Fruit fly (Drosophila melanogaster): ENCODE results near the gene CG13457.

Gene CG13457

dm6 chr3L:15143108-15143507, 11.9 kb upstream of the CG13457 start:
- TF ChIP-seq brk (GFP tag; optimal IDR thresholded peaks at IDR 0.05) (no peak), CG9705 (GFP tag; optimal IDR thresholded peaks at IDR 0.05) (peak; percentile 11), HLH106 (tag; optimal IDR thresholded peaks at IDR 0.05) (peak; percentile 2)

dm6 chr3L:15142004-15142890, 11.1 kb upstream of the CG13457 start, which contains the start of gene Pdi:
TSS of gene Pdi (minus strand) at chr3L:15142840.
- TF ChIP-seq Hnf4 (GFP tag; optimal IDR thresholded peaks at IDR 0.05): peak; percentile 68
- peak; percentile 26 for TF ChIP-seq HLH106 (tag; optimal IDR thresholded peaks at IDR 0.05)
- peak in 1 of 2 experiments; percentile 32 for TF ChIP-seq dl (GFP tag; optimal IDR thresholded peaks at IDR 0.05; ENCODE audit: insufficient read depth in 1 of 2, partially characterized antibody in 2 of 2)
- peak; percentile 20 for TF ChIP-seq Sp1 (GFP tag; optimal IDR thresholded peaks at IDR 0.05)
- TF ChIP-seq Vsx2 (GFP tag; optimal IDR thresholded peaks at IDR 0.05; ENCODE audit: partially characterized antibody): no peak
- TF ChIP-seq CG32264 (GFP tag; optimal IDR thresholded peaks at IDR 0.05): no peak
- peak; percentile 21 for TF ChIP-seq fru (GFP tag; optimal IDR thresholded peaks at IDR 0.05)
- TF ChIP-seq CrebA (GFP tag; optimal IDR thresholded peaks at IDR 0.05; ENCODE audit: borderline replicate concordance): peak; percentile 98
- no peak for TF ChIP-seq Hr78 (GFP tag; optimal IDR thresholded peaks at IDR 0.05)
- peak; percentile 9 for TF ChIP-seq Jra (GFP tag; optimal IDR thresholded peaks at IDR 0.05)
- peak; percentile 45 for TF ChIP-seq br (GFP tag; optimal IDR thresholded peaks at IDR 0.05)
- TF ChIP-seq GATAd (GFP tag; optimal IDR thresholded peaks at IDR 0.05): no peak
- peak in 1 of 2 experiments; percentile 36 for TF ChIP-seq foxo (GFP tag; optimal IDR thresholded peaks at IDR 0.05)
- peak; percentile 84 for TF ChIP-seq Hr83 (GFP tag; optimal IDR thresholded peaks at IDR 0.05; ENCODE audit: poor library complexity, severe bottlenecking)
- peak; percentile 43 for TF ChIP-seq rgr (GFP tag; optimal IDR thresholded peaks at IDR 0.05)
- TF ChIP-seq h (GFP tag; optimal IDR thresholded peaks at IDR 0.05): peak; percentile 47
- TF ChIP-seq Dif (GFP tag; optimal IDR thresholded peaks at IDR 0.05; ENCODE audit: partially characterized antibody): peak; percentile 57
- no peak for TF ChIP-seq brk (GFP tag; optimal IDR thresholded peaks at IDR 0.05)
- peak; percentile 12 for TF ChIP-seq woc (GFP tag; optimal IDR thresholded peaks at IDR 0.05)
- TF ChIP-seq Rel (GFP tag; optimal IDR thresholded peaks at IDR 0.05): no peak
- TF ChIP-seq Rel (tag; optimal IDR thresholded peaks at IDR 0.05): peak; percentile 69
- peak; percentile 10 for TF ChIP-seq ey (GFP tag; optimal IDR thresholded peaks at IDR 0.05)
- TF ChIP-seq jim (GFP tag; optimal IDR thresholded peaks at IDR 0.05): peak; percentile 50

- TF ChIP-seq Mio (GFP tag; optimal IDR thresholded peaks at IDR 0.05) (no peak), pan (optimal IDR thresholded peaks at IDR 0.05) (no peak), foxo (GFP tag; optimal IDR thresholded peaks at IDR 0.05) (peak in 1 of 2 experiments; percentile 28), h (GFP tag; optimal IDR thresholded peaks at IDR 0.05) (peak; percentile 30), Hnf4 (GFP tag; optimal IDR thresholded peaks at IDR 0.05) (no peak), woc (GFP tag; optimal IDR thresholded peaks at IDR 0.05) (peak; percentile 5), ey (GFP tag; optimal IDR thresholded peaks at IDR 0.05) (no peak), sage (GFP tag; optimal IDR thresholded peaks at IDR 0.05) (no peak), Hr78 (GFP tag; optimal IDR thresholded peaks at IDR 0.05) (no peak), Abd-B (GFP tag; optimal IDR thresholded peaks at IDR 0.05) (no peak), Dfd (GFP tag; optimal IDR thresholded peaks at IDR 0.05) (no peak), dmrt93B (GFP tag; optimal IDR thresholded peaks at IDR 0.05) (no peak), CrebA (GFP tag; optimal IDR thresholded peaks at IDR 0.05; ENCODE audit: borderline replicate concordance) (no peak), Vsx2 (GFP tag; optimal IDR thresholded peaks at IDR 0.05; ENCODE audit: partially characterized antibody) (no peak), Hr83 (GFP tag; optimal IDR thresholded peaks at IDR 0.05; ENCODE audit: poor library complexity, severe bottlenecking) (no peak), Sp1 (GFP tag; optimal IDR thresholded peaks at IDR 0.05) (peak; percentile 15), OdsH (GFP tag; optimal IDR thresholded peaks at IDR 0.05) (no peak), CG32264 (GFP tag; optimal IDR thresholded peaks at IDR 0.05) (no peak), N (GFP tag; optimal IDR thresholded peaks at IDR 0.05) (no peak), jim (GFP tag; optimal IDR thresholded peaks at IDR 0.05) (no peak), dsf (GFP tag; optimal IDR thresholded peaks at IDR 0.05; ENCODE audit: borderline replicate concordance) (no peak), psq (GFP tag; optimal IDR thresholded peaks at IDR 0.05) (no peak), lola (GFP tag; optimal IDR thresholded peaks at IDR 0.05) (no peak), CG9705 (GFP tag; optimal IDR thresholded peaks at IDR 0.05) (no peak), HLH106 (tag; optimal IDR thresholded peaks at IDR 0.05) (peak; percentile 31), usp (GFP tag; optimal IDR thresholded peaks at IDR 0.05) (no peak), br (GFP tag; optimal IDR thresholded peaks at IDR 0.05) (peak; percentile 3), GATAd (GFP tag; optimal IDR thresholded peaks at IDR 0.05) (no peak), Jra (GFP tag; optimal IDR thresholded peaks at IDR 0.05) (peak; percentile 32), dl (GFP tag; optimal IDR thresholded peaks at IDR 0.05; ENCODE audit: insufficient read depth in 1 of 2, partially characterized antibody in 2 of 2) (peak; percentile 6 to 43), rgr (GFP tag; optimal IDR thresholded peaks at IDR 0.05) (peak; percentile 43), fru (GFP tag; optimal IDR thresholded peaks at IDR 0.05) (peak; percentile 16), sv (GFP tag; optimal IDR thresholded peaks at IDR 0.05) (no peak), tai (GFP tag; optimal IDR thresholded peaks at IDR 0.05) (no peak), brk (GFP tag; optimal IDR thresholded peaks at IDR 0.05) (no peak), Myc (optimal IDR thresholded peaks at IDR 0.05) (peak; percentile 75)
These were observed 10.2 kb upstream of the CG13457 start for dm6 chr3L:15141118-15142003.
